Fruit fly (Drosophila melanogaster): ENCODE results near the gene disp.

DNA sequence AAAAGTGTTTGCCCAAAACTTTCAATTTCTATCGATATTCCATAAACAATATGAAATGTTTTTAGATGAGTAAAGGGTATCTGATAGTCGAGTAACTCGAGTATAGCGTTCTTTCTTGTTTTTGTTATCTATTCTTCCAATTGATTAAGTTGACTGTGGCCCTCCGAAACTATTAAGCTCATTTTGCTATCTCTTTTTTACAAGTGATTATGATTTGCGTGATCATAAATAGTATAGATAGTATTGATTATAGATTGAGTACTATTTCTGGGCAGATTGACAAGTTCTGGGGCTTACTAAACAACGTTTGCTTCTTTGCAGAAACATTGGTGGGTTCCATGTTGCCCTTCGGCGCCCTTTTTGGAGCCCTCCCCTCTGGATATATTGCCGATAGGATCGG, 19.6 kb downstream of the disp start:
- no peak for TF ChIP-seq dl (GFP tag; optimal IDR thresholded peaks at IDR 0.05; ENCODE audit: insufficient read depth in 1 of 2, partially characterized antibody in 2 of 2)
- no peak for TF ChIP-seq Hnf4 (GFP tag; optimal IDR thresholded peaks at IDR 0.05)
- no peak for TF ChIP-seq psq (GFP tag; optimal IDR thresholded peaks at IDR 0.05)
- TF ChIP-seq pan (optimal IDR thresholded peaks at IDR 0.05): no peak
